Fruit fly (Drosophila melanogaster): ENCODE results near the gene bip1.

Gene bip1

DNA sequence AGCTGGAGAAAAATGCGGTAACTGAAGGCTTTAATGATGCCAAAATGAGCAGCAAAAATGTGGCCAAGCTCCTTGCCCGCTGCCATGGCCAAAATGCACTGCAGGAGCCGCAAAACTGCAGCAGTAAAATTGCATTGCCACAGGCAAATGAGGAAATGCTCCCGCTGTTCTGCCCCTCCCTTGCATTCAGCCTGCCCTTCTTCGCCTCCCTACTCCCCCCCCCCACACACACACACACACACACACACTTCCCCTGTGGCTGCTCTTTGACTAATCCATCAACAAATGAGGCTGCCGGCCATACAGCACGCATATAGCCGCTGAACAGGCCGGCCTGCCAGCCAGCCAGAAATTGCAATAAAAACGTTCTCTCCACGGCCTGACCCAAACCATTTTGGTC is 31.3 kb downstream of the bip1 start:
- TF ChIP-seq Dfd (GFP tag; optimal IDR thresholded peaks at IDR 0.05) = peak; percentile 59
- TF ChIP-seq psq (GFP tag; optimal IDR thresholded peaks at IDR 0.05) = no peak

DNA sequence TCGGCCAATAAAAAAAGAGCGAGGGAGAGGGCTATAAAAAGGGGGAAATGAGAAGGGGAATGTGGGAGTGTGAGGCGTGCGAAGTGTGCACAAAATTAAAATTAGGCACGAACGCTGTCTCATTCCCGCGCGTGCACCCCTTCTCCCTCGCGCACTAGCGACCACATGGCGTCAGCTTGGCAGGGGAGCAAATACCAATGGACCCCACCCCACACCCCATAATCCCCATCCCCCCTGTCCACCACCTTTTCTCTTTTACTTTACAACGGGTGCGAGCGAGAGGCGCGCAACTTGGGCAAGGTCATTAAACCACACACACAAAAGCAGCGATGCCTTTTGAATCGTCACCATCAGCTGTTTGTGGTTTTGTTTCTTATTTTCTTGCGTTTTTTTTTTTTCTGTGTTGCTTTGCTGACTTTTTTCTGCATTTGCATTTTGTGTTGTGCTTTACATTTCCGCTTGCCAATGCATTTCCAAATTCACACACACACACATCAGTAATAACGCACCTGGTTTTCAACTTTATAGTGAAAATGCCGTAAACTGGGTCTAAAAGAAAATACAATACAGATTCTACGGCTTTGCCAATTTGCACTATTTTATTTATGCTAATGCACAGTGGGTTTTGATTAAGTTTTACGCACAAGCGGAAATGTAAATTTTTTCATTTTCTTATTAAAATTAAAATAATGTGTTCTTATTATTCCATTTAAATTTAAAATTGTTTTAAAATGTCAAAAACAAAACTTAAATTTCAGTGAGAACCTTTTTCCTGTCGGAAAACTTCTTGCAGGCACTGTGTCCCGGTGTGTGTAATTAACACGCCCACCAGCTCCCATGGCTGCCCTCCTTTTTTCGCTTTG is 34.0 kb downstream of the bip1 start:
- TF ChIP-seq rgr (GFP tag; optimal IDR thresholded peaks at IDR 0.05) (peak; percentile 21), CG9705 (GFP tag; optimal IDR thresholded peaks at IDR 0.05) (no peak), ey (GFP tag; optimal IDR thresholded peaks at IDR 0.05) (peak; percentile 42), dl (GFP tag; optimal IDR thresholded peaks at IDR 0.05; ENCODE audit: insufficient read depth in 1 of 2, partially characterized antibody in 2 of 2) (no peak), brk (GFP tag; optimal IDR thresholded peaks at IDR 0.05) (no peak), Hr78 (GFP tag; optimal IDR thresholded peaks at IDR 0.05) (no peak), GATAd (GFP tag; optimal IDR thresholded peaks at IDR 0.05) (no peak), Dfd (GFP tag; optimal IDR thresholded peaks at IDR 0.05) (peak; percentile 24), CrebA (GFP tag; optimal IDR thresholded peaks at IDR 0.05; ENCODE audit: borderline replicate concordance) (no peak), Abd-B (GFP tag; optimal IDR thresholded peaks at IDR 0.05) (no peak), h (GFP tag; optimal IDR thresholded peaks at IDR 0.05) (peak; percentile 44), fru (GFP tag; optimal IDR thresholded peaks at IDR 0.05) (peak; percentile 28), sv (GFP tag; optimal IDR thresholded peaks at IDR 0.05) (no peak), Jra (GFP tag; optimal IDR thresholded peaks at IDR 0.05) (no peak), pan (optimal IDR thresholded peaks at IDR 0.05) (no peak), woc (GFP tag; optimal IDR thresholded peaks at IDR 0.05) (peak; percentile 7), dsf (GFP tag; optimal IDR thresholded peaks at IDR 0.05; ENCODE audit: borderline replicate concordance) (no peak), Rel (GFP tag; optimal IDR thresholded peaks at IDR 0.05) (peak; percentile 24), Rel (tag; optimal IDR thresholded peaks at IDR 0.05) (no peak), usp (GFP tag; optimal IDR thresholded peaks at IDR 0.05) (no peak), dmrt93B (GFP tag; optimal IDR thresholded peaks at IDR 0.05) (peak; percentile 20), Dif (GFP tag; optimal IDR thresholded peaks at IDR 0.05; ENCODE audit: partially characterized antibody) (no peak), tai (GFP tag; optimal IDR thresholded peaks at IDR 0.05) (no peak), Sp1 (GFP tag; optimal IDR thresholded peaks at IDR 0.05) (peak; percentile 30), br (GFP tag; optimal IDR thresholded peaks at IDR 0.05) (peak; percentile 27), OdsH (GFP tag; optimal IDR thresholded peaks at IDR 0.05) (peak; percentile 3), psq (GFP tag; optimal IDR thresholded peaks at IDR 0.05) (peak; percentile 15), N (GFP tag; optimal IDR thresholded peaks at IDR 0.05) (no peak), Vsx2 (GFP tag; optimal IDR thresholded peaks at IDR 0.05; ENCODE audit: partially characterized antibody) (no peak), HLH106 (tag; optimal IDR thresholded peaks at IDR 0.05) (peak; percentile 52), foxo (GFP tag; optimal IDR thresholded peaks at IDR 0.05) (peak in 1 of 2 experiments; percentile 44), Myc (optimal IDR thresholded peaks at IDR 0.05) (no peak), sage (GFP tag; optimal IDR thresholded peaks at IDR 0.05) (no peak), Hnf4 (GFP tag; optimal IDR thresholded peaks at IDR 0.05) (no peak), jim (GFP tag; optimal IDR thresholded peaks at IDR 0.05) (no peak), CG32264 (GFP tag; optimal IDR thresholded peaks at IDR 0.05) (no peak), lola (GFP tag; optimal IDR thresholded peaks at IDR 0.05) (no peak), Mio (GFP tag; optimal IDR thresholded peaks at IDR 0.05) (no peak), Hr83 (GFP tag; optimal IDR thresholded peaks at IDR 0.05; ENCODE audit: poor library complexity, severe bottlenecking) (peak; percentile 17)

DNA sequence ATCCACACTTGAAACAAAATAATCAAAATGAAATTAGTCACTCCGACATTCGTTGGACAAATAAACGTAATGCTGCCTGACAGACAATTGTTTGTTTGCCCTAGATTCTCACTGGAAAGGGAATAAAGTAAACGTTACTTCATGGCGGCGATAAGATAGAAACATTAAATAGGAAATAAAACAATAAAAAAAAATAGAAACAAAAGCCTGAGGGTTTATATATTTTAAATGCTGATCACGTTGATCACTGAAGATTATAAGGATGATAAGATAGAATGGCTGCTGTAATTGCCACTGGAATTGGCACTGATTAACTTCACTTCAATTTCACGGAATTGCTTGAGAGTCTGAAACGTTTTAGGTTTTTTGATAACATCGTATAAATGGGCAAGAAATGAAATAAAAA is 39.8 kb downstream of the bip1 start:
- TF ChIP-seq fru (GFP tag; optimal IDR thresholded peaks at IDR 0.05) (peak; percentile 61), h (GFP tag; optimal IDR thresholded peaks at IDR 0.05) (peak; percentile 10), dmrt93B (GFP tag; optimal IDR thresholded peaks at IDR 0.05) (no peak), Rel (GFP tag; optimal IDR thresholded peaks at IDR 0.05) (no peak), Rel (tag; optimal IDR thresholded peaks at IDR 0.05) (peak; percentile 22), CrebA (GFP tag; optimal IDR thresholded peaks at IDR 0.05; ENCODE audit: borderline replicate concordance) (peak; percentile 39), HLH106 (tag; optimal IDR thresholded peaks at IDR 0.05) (no peak), brk (GFP tag; optimal IDR thresholded peaks at IDR 0.05) (peak; percentile 36), Sp1 (GFP tag; optimal IDR thresholded peaks at IDR 0.05) (peak; percentile 10), br (GFP tag; optimal IDR thresholded peaks at IDR 0.05) (peak; percentile 8)

All from whole organism, wandering third instar larva.